Fruit fly (Drosophila melanogaster): ENCODE results near the gene CG31626.

The CG31626 gene

dm6 chr2L:21237048-21237747 is 665 bp upstream of the CG31626 start, which contains the start of gene Hr39 (continued):
- TF ChIP-seq Drgx (GFP tag; IDR thresholded peaks at IDR 0.05) (no peak), CG2875 (GFP tag; optimal IDR thresholded peaks at IDR 0.05) (no peak), CG3726 (GFP tag; IDR thresholded peaks at IDR 0.05) (no peak), nerfin-2 (GFP tag; IDR thresholded peaks at IDR 0.05; ENCODE audit: partially characterized antibody) (no peak), CG31224 (GFP tag; IDR thresholded peaks at IDR 0.05) (no peak), Lim3 (GFP tag; IDR thresholded peaks at IDR 0.05) (no peak), CG11085 (GFP tag; IDR thresholded peaks at IDR 0.05) (no peak), Six4 (GFP tag; optimal IDR thresholded peaks at IDR 0.05) (no peak), CG12236 (GFP tag; optimal IDR thresholded peaks at IDR 0.05) (no peak), psq (GFP tag; optimal IDR thresholded peaks at IDR 0.05) (peak; percentile 35), Lhr (GFP tag; optimal IDR thresholded peaks at IDR 0.05) (peak; percentile 87), Tbp (GFP tag; optimal IDR thresholded peaks at IDR 0.05) (no peak), Sry-β (GFP tag; optimal IDR thresholded peaks at IDR 0.05) (no peak), Fer1 (GFP tag; optimal IDR thresholded peaks at IDR 0.05) (peak; percentile 57), CG6813 (GFP tag; optimal IDR thresholded peaks at IDR 0.05) (no peak), Kr (GFP tag; optimal IDR thresholded peaks at IDR 0.05) (no peak), lola (GFP tag; optimal IDR thresholded peaks at IDR 0.05) (no peak), Hr51 (GFP tag; optimal IDR thresholded peaks at IDR 0.05) (peak in 1 of 2 experiments; percentile 2), Ptx1 (GFP tag; IDR thresholded peaks at IDR 0.05) (no peak), Hmx (GFP tag; optimal IDR thresholded peaks at IDR 0.05) (no peak), tna (GFP tag; IDR thresholded peaks at IDR 0.05; ENCODE audit: partially characterized antibody) (no peak), CG6654 (GFP tag; optimal IDR thresholded peaks at IDR 0.05) (no peak), mld (GFP tag; IDR thresholded peaks at IDR 0.05; ENCODE audit: partially characterized antibody) (no peak), CTCF (GFP tag; optimal IDR thresholded peaks at IDR 0.05) (peak; percentile 24), salm (tag; optimal IDR thresholded peaks at IDR 0.05) (no peak), shn (GFP tag; optimal IDR thresholded peaks at IDR 0.05) (peak; percentile 20), Vsx1 (GFP tag; optimal IDR thresholded peaks at IDR 0.05) (no peak), gsb (GFP tag; IDR thresholded peaks at IDR 0.05) (no peak), CG8944 (GFP tag; optimal IDR thresholded peaks at IDR 0.05) (no peak), yki (optimal IDR thresholded peaks at IDR 0.05) (no peak), kni (GFP tag; optimal IDR thresholded peaks at IDR 0.05) (peak; percentile 84), CrebB (tag; optimal IDR thresholded peaks at IDR 0.05) (peak; percentile 46), Dip3 (GFP tag; optimal IDR thresholded peaks at IDR 0.05) (peak; percentile 51), CG4707 (GFP tag; optimal IDR thresholded peaks at IDR 0.05) (no peak), pb (GFP tag; optimal IDR thresholded peaks at IDR 0.05) (no peak), bigmax (GFP tag; optimal IDR thresholded peaks at IDR 0.05) (peak; percentile 73), Jarid2 (GFP tag; optimal IDR thresholded peaks at IDR 0.05) (peak; percentile 86), dan (GFP tag; IDR thresholded peaks at IDR 0.05) (no peak), CG10209 (GFP tag; optimal IDR thresholded peaks at IDR 0.05) (no peak), kay (GFP tag; optimal IDR thresholded peaks at IDR 0.05) (no peak), dm (GFP tag; optimal IDR thresholded peaks at IDR 0.05) (peak; percentile 59), Stat92E (GFP tag; optimal IDR thresholded peaks at IDR 0.05) (no peak), Gug (GFP tag; IDR thresholded peaks at IDR 0.05) (no peak), Dfd (GFP tag; optimal IDR thresholded peaks at IDR 0.05) (no peak), CG8089 (GFP tag; optimal IDR thresholded peaks at IDR 0.05) (peak; percentile 25), zfh1 (GFP tag; IDR thresholded peaks at IDR 0.05) (no peak), kah (GFP tag; optimal IDR thresholded peaks at IDR 0.05) (peak; percentile 39), BEAF-32 (GFP tag; optimal IDR thresholded peaks at IDR 0.05) (peak; percentile 75), CG1832 (GFP tag; optimal IDR thresholded peaks at IDR 0.05) (peak; percentile 70), CG6689 (GFP tag; IDR thresholded peaks at IDR 0.05) (no peak)

Data from whole organism, embryonic.